Fruit fly (Drosophila melanogaster) whole organism, prepupa: Measurements from ENCODE around the gene aust.

Source experiments
- Blimp-1 ChIP-seq: fragments of 200-800 bp; sonication (Bioruptor generic); optimal IDR thresholded peaks from 3 replicates; lab custom pipeline; 2017; ENCODE audit warnings: missing biosample characterization, missing genetic modification characterization, mild to moderate bottlenecking, moderate library complexity, missing genetic modification reagents
- CG11294 ChIP-seq: fragments of 200-800 bp; sonication (Bioruptor generic); IDR thresholded peaks from 2 replicates; pipeline ENCODE4 v1.3.6; 2022; ENCODE audit warnings: missing biosample characterization, missing genetic modification characterization
- CG11902 ChIP-seq: fragments of 200-800 bp; sonication (Bioruptor generic); optimal IDR thresholded peaks from 3 replicates; lab custom pipeline; 2016; ENCODE audit warnings: missing biosample characterization, missing genetic modification characterization
- CG15336 ChIP-seq: fragments of 200-800 bp; sonication (Bioruptor generic); IDR thresholded peaks from 2 replicates; pipeline ENCODE4 v1.3.6; 2022; ENCODE audit warnings: missing biosample characterization, missing genetic modification characterization
- CG1621 ChIP-seq: fragments of 200-800 bp; sonication (Bioruptor generic); optimal IDR thresholded peaks from 3 replicates; lab custom pipeline; 2018; ENCODE audit warnings: missing biosample characterization, mild to moderate bottlenecking, missing genetic modification characterization
- CG31627 ChIP-seq: fragments of 200-800 bp; sonication (Bioruptor generic); optimal IDR thresholded peaks from 3 replicates; lab custom pipeline; 2016; ENCODE audit warnings: missing biosample characterization, missing genetic modification characterization
- CG34406 ChIP-seq: fragments of 200-800 bp; sonication (Bioruptor generic); optimal IDR thresholded peaks from 3 replicates; lab custom pipeline; 2016; ENCODE audit warnings: missing biosample characterization, missing genetic modification characterization
- CG3919 ChIP-seq: fragments of 200-800 bp; sonication (Bioruptor generic); optimal IDR thresholded peaks from 3 replicates; lab custom pipeline; 2016; ENCODE audit warnings: missing biosample characterization, missing genetic modification characterization
- CG4318 ChIP-seq: fragments of 200-800 bp; sonication (Bioruptor generic); optimal IDR thresholded peaks from 3 replicates; lab custom pipeline; 2017; ENCODE audit warnings: missing biosample characterization, mild to moderate bottlenecking, missing genetic modification characterization
- CG6163 ChIP-seq: fragments of 200-800 bp; sonication (Bioruptor generic); IDR thresholded peaks from 3 replicates; pipeline ENCODE4 v1.3.6; 2022; ENCODE audit warnings: missing biosample characterization, missing genetic modification characterization
- CG6276 ChIP-seq: fragments of 200-800 bp; sonication (Bioruptor generic); optimal IDR thresholded peaks from 2 replicates; lab custom pipeline; 2017; ENCODE audit warnings: missing biosample characterization, mild to moderate bottlenecking, missing genetic modification characterization
- CG6792 ChIP-seq: fragments of 200-800 bp; sonication (Bioruptor generic); optimal IDR thresholded peaks from 3 replicates; lab custom pipeline; 2016; ENCODE audit warnings: missing biosample characterization, missing genetic modification characterization
- CG6808 ChIP-seq: fragments of 200-800 bp; sonication (Bioruptor generic); optimal IDR thresholded peaks from 3 replicates; lab custom pipeline; 2017; ENCODE audit warnings: missing biosample characterization, missing genetic modification characterization, mild to moderate bottlenecking, moderate library complexity, missing genetic modification reagents
- CG7368 ChIP-seq: fragments of 200-800 bp; sonication (Bioruptor generic); optimal IDR thresholded peaks from 3 replicates; lab custom pipeline; 2016; ENCODE audit warnings: missing biosample characterization, missing genetic modification characterization
- CG8119 ChIP-seq: fragments of 200-800 bp; sonication (Bioruptor generic); IDR thresholded peaks from 3 replicates; pipeline ENCODE4 v1.3.6; 2022; ENCODE audit warnings: missing biosample characterization, missing genetic modification characterization
- CG8319 ChIP-seq: fragments of 200-800 bp; sonication (Bioruptor generic); optimal IDR thresholded peaks from 3 replicates; lab custom pipeline; 2016; ENCODE audit warnings: missing biosample characterization, missing genetic modification characterization
- CG8632 ChIP-seq: fragments of 200-800 bp; sonication (Bioruptor generic); optimal IDR thresholded peaks from 3 replicates; lab custom pipeline; 2016; ENCODE audit warnings: missing biosample characterization, missing genetic modification characterization
- CG9139 ChIP-seq: fragments of 200-800 bp; sonication (Bioruptor generic); optimal IDR thresholded peaks from 3 replicates; lab custom pipeline; 2017; ENCODE audit warnings: missing biosample characterization, mild to moderate bottlenecking, missing genetic modification characterization
- Eip75B ChIP-seq: fragments of 200-800 bp; sonication (Bioruptor generic); optimal IDR thresholded peaks from 3 replicates; lab custom pipeline; 2016; ENCODE audit warnings: missing biosample characterization, missing genetic modification characterization
- Ets96B ChIP-seq: fragments of 200-800 bp; optimal IDR thresholded peaks from 2 replicates; lab custom pipeline; 2019; ENCODE audit warnings: missing biosample characterization, mild to moderate bottlenecking, missing genetic modification characterization, moderate library complexity
- Gug ChIP-seq: fragments of 200-800 bp; sonication (Bioruptor generic); IDR thresholded peaks from 2 replicates; pipeline ENCODE4 v1.3.6; 2022; ENCODE audit warnings: missing biosample characterization, missing genetic modification characterization
- Hr4 ChIP-seq: fragments of 200-800 bp; sonication (Bioruptor generic); optimal IDR thresholded peaks from 3 replicates; lab custom pipeline; 2016; ENCODE audit warnings: missing biosample characterization, missing genetic modification characterization
- Lpt ChIP-seq: fragments of 200-800 bp; sonication (Bioruptor generic); optimal IDR thresholded peaks from 3 replicates; lab custom pipeline; 2016; ENCODE audit warnings: missing biosample characterization, missing genetic modification characterization
- OdsH ChIP-seq: fragments of 200-800 bp; sonication (Bioruptor generic); optimal IDR thresholded peaks from 3 replicates; lab custom pipeline; 2016; ENCODE audit warnings: missing biosample characterization, missing genetic modification characterization
- Smox ChIP-seq: fragments of 200-800 bp; sonication (Bioruptor generic); optimal IDR thresholded peaks from 3 replicates; lab custom pipeline; 2016; ENCODE audit warnings: missing biosample characterization, missing genetic modification characterization
- Sox102F ChIP-seq: fragments of 200-800 bp; sonication (Bioruptor generic); optimal IDR thresholded peaks from 2 replicates; lab custom pipeline; 2016; ENCODE audit warnings: missing biosample characterization, mild to moderate bottlenecking, missing genetic modification characterization
- Sox14 ChIP-seq: fragments of 200-800 bp; sonication (Bioruptor generic); optimal IDR thresholded peaks from 3 replicates; lab custom pipeline; 2016; ENCODE audit warnings: missing biosample characterization, missing genetic modification characterization
- achi ChIP-seq: fragments of 200-800 bp; sonication (Bioruptor generic); optimal IDR thresholded peaks from 3 replicates; lab custom pipeline; 2016; ENCODE audit warnings: missing biosample characterization, missing genetic modification characterization
- acj6 ChIP-seq: fragments of 200-800 bp; sonication (Bioruptor generic); optimal IDR thresholded peaks from 3 replicates; lab custom pipeline; 2016; ENCODE audit warnings: missing biosample characterization, missing genetic modification characterization
- dsx ChIP-seq: fragments of 200-800 bp; optimal IDR thresholded peaks from 3 replicates; lab custom pipeline; 2019; ENCODE audit warnings: missing biosample characterization, mild to moderate bottlenecking, missing genetic modification characterization, moderate library complexity; ENCODE audit not compliant: poor library complexity, severe bottlenecking
- esn ChIP-seq: fragments of 200-800 bp; sonication (Bioruptor generic); optimal IDR thresholded peaks from 2 replicates; lab custom pipeline; 2016; ENCODE audit warnings: missing biosample characterization, mild to moderate bottlenecking, missing genetic modification characterization, moderate library complexity
- fd59A ChIP-seq: fragments of 200-800 bp; sonication (Bioruptor generic); optimal IDR thresholded peaks from 2 replicates; lab custom pipeline; 2017; ENCODE audit warnings: missing biosample characterization, mild to moderate bottlenecking, missing genetic modification characterization, missing genetic modification reagents
- lz ChIP-seq: fragments of 200-800 bp; sonication (Bioruptor generic); optimal IDR thresholded peaks from 3 replicates; lab custom pipeline; 2016; ENCODE audit warnings: missing biosample characterization, missing genetic modification characterization
- salr ChIP-seq, 2 experiments: fragments of 200-800 bp; sonication (Bioruptor generic); optimal IDR thresholded peaks; 3 replicates each; lab custom pipeline; 2016 to 2018; ENCODE audit warnings: missing biosample characterization in 2 of 2, missing genetic modification characterization in 2 of 2, mild to moderate bottlenecking in 1 of 2
- spab ChIP-seq: fragments of 200-800 bp; sonication (Bioruptor generic); optimal IDR thresholded peaks from 2 replicates; lab custom pipeline; 2017; ENCODE audit warnings: missing biosample characterization, mild to moderate bottlenecking, missing genetic modification characterization, missing genetic modification reagents
- ss ChIP-seq, 2 experiments: fragments of 200-800 bp; sonication (Bioruptor generic); optimal IDR thresholded peaks; 2 replicates in 1 of 2; 3 replicates in 1 of 2; lab custom pipeline; 2017 to 2018; ENCODE audit warnings: mild to moderate bottlenecking in 2 of 2, missing biosample characterization in 2 of 2, missing genetic modification characterization in 2 of 2, moderate library complexity in 1 of 2
- svp ChIP-seq: fragments of 200-800 bp; sonication (Bioruptor generic); peaks from one replicate; lab custom pipeline; 2016; ENCODE audit warnings: missing biosample characterization, missing genetic modification characterization
- topi ChIP-seq: fragments of 200-800 bp; sonication (Bioruptor generic); optimal IDR thresholded peaks from 3 replicates; lab custom pipeline; 2016; ENCODE audit warnings: missing biosample characterization, missing genetic modification characterization
- vri ChIP-seq: fragments of 200-800 bp; sonication (Bioruptor generic); optimal IDR thresholded peaks from 3 replicates; lab custom pipeline; 2016; ENCODE audit warnings: missing biosample characterization, mild to moderate bottlenecking, missing genetic modification characterization

aust gene

dm6 chr2L:9231760-9232431, 18.9 kb downstream of the aust start (continued):
- TF ChIP-seq CG1621 (tag; lab: Kevin White, UChicago) (peak; percentile 51), CG34406 (peak; percentile 36), CG31627 (peak; percentile 17), CG8319 (GFP tag; lab: Kevin White, UChicago) (no peak), Smox (GFP tag; lab: Kevin White, UChicago) (no peak), CG7368 (GFP tag; lab: Kevin White, UChicago) (peak; percentile 25), fd59A (no peak), vri (peak; percentile 49), CG9139 (GFP tag; lab: Kevin White, UChicago) (peak; percentile 68), CG11902 (GFP tag; lab: Kevin White, UChicago) (peak; percentile 5), spab (peak; percentile 52), svp (GFP tag; lab: Kevin White, UChicago) (peak; percentile 94), CG8632 (GFP tag; lab: Kevin White, UChicago) (peak; percentile 60), esn (GFP tag; lab: Kevin White, UChicago) (no peak), CG4318 (GFP tag; lab: Kevin White, UChicago) (no peak), Blimp-1 (GFP tag; lab: Kevin White, UChicago) (no peak), Eip75B (peak; percentile 47), Gug (GFP tag; lab: Robert Waterston, UW) (peak; percentile 31; the same call in 1 of the 2 replicates), Hr4 (peak; percentile 25), Sox102F (GFP tag; lab: Kevin White, UChicago) (no peak), topi (GFP tag; lab: Kevin White, UChicago) (peak; percentile 42)

dm6 chr2L:9229694-9230093, 21.1 kb downstream of the aust start:
- TF ChIP-seq CG6276 (GFP tag; lab: Kevin White, UChicago) (no peak), CG8119 (GFP tag; lab: Robert Waterston, UW) (no peak), salr (GFP tag; optimal IDR thresholded peaks at IDR 0.05; lab: Kevin White, UChicago) (no peak), vri (no peak), CG31627 (no peak), CG34406 (no peak), CG6792 (GFP tag; lab: Kevin White, UChicago) (no peak), CG15336 (GFP tag; lab: Robert Waterston, UW) (peak; percentile 34; the same call in 1 of the 2 replicates), Sox14 (no peak), OdsH (GFP tag; lab: Kevin White, UChicago) (no peak), Eip75B (peak; percentile 59), Ets96B (tag; lab: Kevin White, UChicago) (no peak), topi (GFP tag; lab: Kevin White, UChicago) (no peak), svp (GFP tag; lab: Kevin White, UChicago) (peak; percentile 38), CG11294 (GFP tag; lab: Robert Waterston, UW) (no peak), Sox102F (GFP tag; lab: Kevin White, UChicago) (no peak), CG7368 (GFP tag; lab: Kevin White, UChicago) (no peak), Hr4 (no peak), CG4318 (GFP tag; lab: Kevin White, UChicago) (no peak), acj6 (GFP tag; lab: Kevin White, UChicago) (no peak)

dm6 chr2L:9225378-9225777, 25.5 kb downstream of the aust start:
- TF ChIP-seq achi (GFP tag; lab: Kevin White, UChicago) (no peak), Gug (GFP tag; lab: Robert Waterston, UW) (no peak), CG3919 (GFP tag; lab: Kevin White, UChicago) (no peak), CG1621 (tag; lab: Kevin White, UChicago) (peak; percentile 29), ss (GFP tag; optimal IDR thresholded peaks at IDR 0.05; lab: Kevin White, UChicago) (peak in 1 of 2 experiments; percentile 5), Lpt (no peak), Sox102F (GFP tag; lab: Kevin White, UChicago) (no peak), topi (GFP tag; lab: Kevin White, UChicago) (no peak), dsx (peak; percentile 22), acj6 (GFP tag; lab: Kevin White, UChicago) (no peak), CG11902 (GFP tag; lab: Kevin White, UChicago) (no peak), lz (GFP tag; lab: Kevin White, UChicago) (no peak), svp (GFP tag; lab: Kevin White, UChicago) (no peak), CG6792 (GFP tag; lab: Kevin White, UChicago) (no peak), CG6163 (GFP tag; lab: Robert Waterston, UW) (0 out of 3 replicates have a peak, but pooled peaks have one; percentile 38), CG6808 (no peak), CG34406 (no peak)
